Fruit fly (Drosophila melanogaster) whole organism, embryonic: ENCODE data around the gene Son.
A peak's percentile ranks its signal among the peaks of the same experiment; 100 is the strongest.

ENCODE experiments used
- Abd-B ChIP-seq: fragments of 200-800 bp; sonication (Bioruptor generic); optimal IDR thresholded peaks from 2 replicates; lab custom pipeline; 2018; ENCODE audit warnings: missing biosample characterization, mild to moderate bottlenecking, missing genetic modification characterization, moderate library complexity
- Adf1 ChIP-seq: fragments of 200-800 bp; sonication (Bioruptor generic); IDR thresholded peaks from 2 replicates; pipeline ENCODE4 v1.3.6; 2022; ENCODE audit warnings: missing biosample characterization, missing genetic modification characterization
- CG10274 ChIP-seq: fragments of 200-800 bp; sonication (Bioruptor generic); optimal IDR thresholded peaks from 3 replicates; lab custom pipeline; 2017; ENCODE audit warnings: missing biosample characterization, mild to moderate bottlenecking, missing genetic modification characterization
- CG10431 ChIP-seq: fragments of 200-800 bp; sonication (Bioruptor generic); optimal IDR thresholded peaks from 3 replicates; lab custom pipeline; 2018; ENCODE audit warnings: missing biosample characterization, mild to moderate bottlenecking, missing genetic modification characterization
- CG10959 ChIP-seq: fragments of 200-800 bp; sonication (Bioruptor generic); IDR thresholded peaks from 2 replicates; pipeline ENCODE4 v1.3.6; 2022; ENCODE audit warnings: missing biosample characterization, missing genetic modification characterization
- CG10979 ChIP-seq: fragments of 200-800 bp; sonication (Bioruptor generic); optimal IDR thresholded peaks from 2 replicates; lab custom pipeline; 2018; ENCODE audit warnings: missing biosample characterization, mild to moderate bottlenecking, missing genetic modification characterization, moderate library complexity
- CG11085 ChIP-seq: fragments of 200-800 bp; sonication (Bioruptor generic); IDR thresholded peaks from 2 replicates; pipeline ENCODE4 v1.3.6; 2022; ENCODE audit warnings: missing biosample characterization, missing genetic modification characterization
- CG12236 ChIP-seq: fragments of 200-800 bp; sonication (Bioruptor generic); optimal IDR thresholded peaks from 2 replicates; lab custom pipeline; 2016; ENCODE audit warnings: missing biosample characterization, missing genetic modification characterization
- CG12299 ChIP-seq: fragments of 200-800 bp; sonication (Bioruptor generic); optimal IDR thresholded peaks from 2 replicates; lab custom pipeline; 2018; ENCODE audit warnings: missing biosample characterization, mild to moderate bottlenecking, missing genetic modification characterization
- CG13775 ChIP-seq: fragments of 200-800 bp; sonication (Bioruptor generic); optimal IDR thresholded peaks from 3 replicates; lab custom pipeline; 2017; ENCODE audit warnings: missing biosample characterization, mild to moderate bottlenecking, missing genetic modification characterization
- CG14014 ChIP-seq: fragments of 200-800 bp; sonication (Bioruptor generic); IDR thresholded peaks from 2 replicates; pipeline ENCODE4 v1.3.6; 2022; ENCODE audit warnings: missing biosample characterization, missing genetic modification characterization
- CG14441 ChIP-seq: fragments of 200-800 bp; sonication (Bioruptor generic); IDR thresholded peaks from 2 replicates; pipeline ENCODE4 v1.3.6; 2022; ENCODE audit warnings: missing biosample characterization, missing genetic modification characterization
- CG16779 ChIP-seq: fragments of 200-800 bp; sonication (Bioruptor generic); IDR thresholded peaks from 2 replicates; pipeline ENCODE4 v1.3.6; 2022; ENCODE audit warnings: missing biosample characterization, missing genetic modification characterization
- CG2116 ChIP-seq: fragments of 200-800 bp; sonication (Bioruptor generic); optimal IDR thresholded peaks from 3 replicates; lab custom pipeline; 2018; ENCODE audit warnings: missing biosample characterization, mild to moderate bottlenecking, missing genetic modification characterization
- CG2199 ChIP-seq: fragments of 200-800 bp; sonication (Bioruptor generic); IDR thresholded peaks from 3 replicates; pipeline ENCODE4 v1.3.6; 2022; ENCODE audit warnings: missing biosample characterization, missing genetic modification characterization
- CG2712 ChIP-seq: fragments of 200-800 bp; optimal IDR thresholded peaks from 3 replicates; lab custom pipeline; 2019; ENCODE audit warnings: missing biosample characterization, mild to moderate bottlenecking, missing genetic modification characterization, moderate library complexity
- CG30020 ChIP-seq: fragments of 200-800 bp; optimal IDR thresholded peaks from 2 replicates; lab custom pipeline; 2019; ENCODE audit warnings: missing biosample characterization, mild to moderate bottlenecking, missing genetic modification characterization, moderate library complexity
- CG4424 ChIP-seq: fragments of 200-800 bp; sonication (Bioruptor generic); optimal IDR thresholded peaks from 3 replicates; lab custom pipeline; 2016; ENCODE audit warnings: missing biosample characterization, missing genetic modification characterization
- CG5245 ChIP-seq: fragments of 200-800 bp; sonication (Bioruptor generic); optimal IDR thresholded peaks from 3 replicates; lab custom pipeline; 2016; ENCODE audit warnings: missing biosample characterization, missing genetic modification characterization
- CG5953 ChIP-seq: fragments of 200-800 bp; sonication (Bioruptor generic); IDR thresholded peaks from 2 replicates; pipeline ENCODE4 v1.3.6; 2022; ENCODE audit warnings: missing biosample characterization, missing genetic modification characterization
- CG6654 ChIP-seq: fragments of 200-800 bp; sonication (Bioruptor generic); optimal IDR thresholded peaks from 2 replicates; lab custom pipeline; 2017; ENCODE audit warnings: missing biosample characterization, mild to moderate bottlenecking, missing genetic modification characterization
- CG7987 ChIP-seq: fragments of 200-800 bp; sonication (Bioruptor generic); optimal IDR thresholded peaks from 2 replicates; lab custom pipeline; 2018; ENCODE audit warnings: missing biosample characterization, mild to moderate bottlenecking, missing genetic modification characterization, moderate library complexity
- CG9609 ChIP-seq: fragments of 200-800 bp; sonication (Bioruptor generic); optimal IDR thresholded peaks from 3 replicates; lab custom pipeline; 2016; ENCODE audit warnings: missing biosample characterization, missing genetic modification characterization
- CG9817 ChIP-seq: fragments of 200-800 bp; sonication (Bioruptor generic); optimal IDR thresholded peaks from 2 replicates; lab custom pipeline; 2018; ENCODE audit warnings: missing biosample characterization, mild to moderate bottlenecking, missing genetic modification characterization, moderate library complexity
- Dad ChIP-seq: fragments of 200-800 bp; sonication (Bioruptor generic); optimal IDR thresholded peaks from 3 replicates; lab custom pipeline; 2016; ENCODE audit warnings: missing biosample characterization, missing genetic modification characterization
- Eip74EF ChIP-seq, 2 experiments: fragments of 200-800 bp in 1 of 2; fragments of >200 bp in 1 of 2; sonication (Bioruptor generic) in 1 of 2; optimal IDR thresholded peaks; 2 replicates each; lab custom pipeline; 2017 to 2019; ENCODE audit warnings: missing biosample characterization in 2 of 2, missing genetic modification characterization in 2 of 2, mild to moderate bottlenecking in 1 of 2, moderate library complexity in 1 of 2
- Hr78 ChIP-seq, 2 experiments: fragments of 200-800 bp in 1 of 2; fragments of >200 bp in 1 of 2; sonication (Bioruptor generic) in 1 of 2; optimal IDR thresholded peaks; 2 replicates each; lab custom pipeline; 2017 to 2019; ENCODE audit warnings: missing biosample characterization in 2 of 2, missing genetic modification characterization in 2 of 2, mild to moderate bottlenecking in 1 of 2, moderate library complexity in 1 of 2
- Six4 ChIP-seq: fragments of 200-800 bp; sonication (Bioruptor generic); optimal IDR thresholded peaks from 2 replicates; lab custom pipeline; 2016; ENCODE audit warnings: missing biosample characterization, missing genetic modification characterization
- Sox100B ChIP-seq: fragments of 200-800 bp; sonication (Bioruptor generic); optimal IDR thresholded peaks from 3 replicates; lab custom pipeline; 2018; ENCODE audit warnings: missing biosample characterization, mild to moderate bottlenecking, missing genetic modification characterization
- Sox102F ChIP-seq: fragments of 200-800 bp; sonication (Bioruptor generic); optimal IDR thresholded peaks from 2 replicates; lab custom pipeline; 2018; ENCODE audit warnings: missing biosample characterization, mild to moderate bottlenecking, missing genetic modification characterization, moderate library complexity
- abd-A ChIP-seq: fragments of 200-800 bp; sonication (Bioruptor generic); optimal IDR thresholded peaks from 3 replicates; lab custom pipeline; 2019; ENCODE audit warnings: missing biosample characterization, mild to moderate bottlenecking, missing genetic modification characterization, moderate library complexity
- bbx ChIP-seq: fragments of 200-800 bp; sonication (Bioruptor generic); IDR thresholded peaks from 2 replicates; pipeline ENCODE4 v1.3.6; 2022; ENCODE audit warnings: missing biosample characterization, missing genetic modification characterization; ENCODE audit not compliant: partially characterized antibody
- cato ChIP-seq: fragments of 200-800 bp; sonication (Bioruptor generic); optimal IDR thresholded peaks from 2 replicates; lab custom pipeline; 2016; ENCODE audit warnings: missing biosample characterization, missing genetic modification characterization, borderline replicate concordance
- dm ChIP-seq: fragments of 200-800 bp; sonication (Bioruptor generic); optimal IDR thresholded peaks from 3 replicates; lab custom pipeline; 2016; ENCODE audit warnings: missing biosample characterization, missing genetic modification characterization
- gfzf ChIP-seq: fragments of 200-800 bp; sonication (Bioruptor generic); optimal IDR thresholded peaks from 2 replicates; lab custom pipeline; 2016; ENCODE audit warnings: missing biosample characterization, mild to moderate bottlenecking, missing genetic modification characterization, moderate library complexity
- h ChIP-seq: fragments of >200 bp; optimal IDR thresholded peaks from 2 replicates; lab custom pipeline; 2017
- inv ChIP-seq: fragments of 200-800 bp; sonication (Bioruptor generic); IDR thresholded peaks from 2 replicates; pipeline ENCODE4 v1.3.6; 2022; ENCODE audit warnings: missing biosample characterization, missing genetic modification characterization; ENCODE audit not compliant: partially characterized antibody
- kay ChIP-seq: fragments of 200-800 bp; sonication (Bioruptor generic); optimal IDR thresholded peaks from 2 replicates; lab custom pipeline; 2016; ENCODE audit warnings: missing biosample characterization, missing genetic modification characterization
- knrl ChIP-seq: fragments of 200-800 bp; sonication (Bioruptor generic); IDR thresholded peaks from 3 replicates; pipeline ENCODE4 v1.3.6; 2022; ENCODE audit warnings: missing biosample characterization, missing genetic modification characterization; ENCODE audit not compliant: partially characterized antibody
- lbe ChIP-seq: fragments of 200-800 bp; sonication (Bioruptor generic); optimal IDR thresholded peaks from 2 replicates; lab custom pipeline; 2016; ENCODE audit warnings: missing biosample characterization, mild to moderate bottlenecking, missing genetic modification characterization
- lov ChIP-seq, 2 experiments: fragments of 200-800 bp in 1 of 2; fragments of >200 bp in 1 of 2; sonication (Bioruptor generic) in 1 of 2; IDR thresholded peaks in 1 of 2; optimal IDR thresholded peaks in 1 of 2; 2 replicates in 1 of 2; 3 replicates in 1 of 2; pipeline versions ENCODE4 v1.3.6 to Lab custom; 2017 to 2022; ENCODE audit warnings: missing biosample characterization in 1 of 2, missing genetic modification characterization in 1 of 2
- nerfin-1 ChIP-seq: fragments of 200-800 bp; sonication (Bioruptor generic); optimal IDR thresholded peaks from 3 replicates; lab custom pipeline; 2019; ENCODE audit warnings: missing biosample characterization, mild to moderate bottlenecking, missing genetic modification characterization, moderate library complexity
- oc ChIP-seq: fragments of 200-800 bp; sonication (Bioruptor generic); optimal IDR thresholded peaks from 2 replicates; lab custom pipeline; 2018; ENCODE audit warnings: missing biosample characterization, mild to moderate bottlenecking, missing genetic modification characterization, moderate library complexity
- onecut ChIP-seq: fragments of 200-800 bp; sonication (Bioruptor generic); IDR thresholded peaks from 2 replicates; pipeline ENCODE4 v1.3.6; 2022; ENCODE audit warnings: missing biosample characterization, missing genetic modification characterization
- phol ChIP-seq: fragments of 200-800 bp; sonication (Bioruptor generic); optimal IDR thresholded peaks from 3 replicates; lab custom pipeline; 2018; ENCODE audit warnings: missing biosample characterization, mild to moderate bottlenecking, missing genetic modification characterization, moderate library complexity
- salm ChIP-seq: fragments of 200-800 bp; sonication (Bioruptor generic); optimal IDR thresholded peaks from 2 replicates; lab custom pipeline; 2018; ENCODE audit warnings: missing biosample characterization, mild to moderate bottlenecking, missing genetic modification characterization
- sisA ChIP-seq: fragments of 200-800 bp; sonication (Bioruptor generic); IDR thresholded peaks from 2 replicates; pipeline ENCODE4 v1.3.6; 2022; ENCODE audit warnings: missing biosample characterization, missing genetic modification characterization
- trem ChIP-seq: fragments of 200-800 bp; optimal IDR thresholded peaks from 3 replicates; lab custom pipeline; 2019; ENCODE audit warnings: missing biosample characterization, mild to moderate bottlenecking, missing genetic modification characterization, moderate library complexity
- unpg ChIP-seq: fragments of 200-800 bp; sonication (Bioruptor generic); optimal IDR thresholded peaks from 3 replicates; lab custom pipeline; 2018; ENCODE audit warnings: missing biosample characterization, mild to moderate bottlenecking, missing genetic modification characterization, moderate library complexity
- vvl ChIP-seq: fragments of 200-800 bp; sonication (Bioruptor generic); IDR thresholded peaks from 2 replicates; pipeline ENCODE4 v1.3.6; 2022; ENCODE audit warnings: missing biosample characterization, missing genetic modification characterization

The Son gene

dm6 chr3R:9600558-9600959 lies 22.7 kb downstream of the Son start (continued):
- TF ChIP-seq inv (no peak), CG2116 (GFP tag; lab: Kevin White, UChicago) (no peak), kay (GFP tag; lab: Kevin White, UChicago) (peak; percentile 43), gfzf (GFP tag; lab: Kevin White, UChicago) (no peak), trem (tag; lab: Kevin White, UChicago) (peak; percentile 4), Sox102F (peak; percentile 23), CG9609 (GFP tag; lab: Kevin White, UChicago) (no peak), CG10959 (no peak), CG14441 (GFP tag; lab: Robert Waterston, UW) (peak; percentile 47; the same call in 1 of the 2 replicates), nerfin-1 (tag; lab: Kevin White, UChicago) (peak; percentile 43), onecut (GFP tag; lab: Robert Waterston, UW) (no peak), CG6654 (no peak), salm (peak; percentile 15), oc (no peak), bbx (GFP tag; lab: Robert Waterston, UW) (no peak), Abd-B (GFP tag; lab: Kevin White, UChicago) (no peak), CG9817 (no peak), Adf1 (GFP tag; lab: Robert Waterston, UW) (no peak), CG30020 (tag; lab: Kevin White, UChicago) (no peak), CG12236 (no peak), abd-A (tag; lab: Kevin White, UChicago) (no peak), CG5953 (GFP tag; lab: Robert Waterston, UW) (no peak), CG14014 (GFP tag; lab: Robert Waterston, UW) (no peak), CG4424 (GFP tag; lab: Kevin White, UChicago) (peak; percentile 28), CG11085 (GFP tag; lab: Robert Waterston, UW) (0 out of 2 replicates have a peak, but pooled peaks have one; percentile 27), CG2712 (tag; lab: Kevin White, UChicago) (peak; percentile 45), lbe (no peak), unpg (GFP tag; lab: Kevin White, UChicago) (peak; percentile 37), CG16779 (GFP tag; lab: Robert Waterston, UW) (no peak), Hr78 (GFP tag; optimal IDR thresholded peaks at IDR 0.05; lab: Kevin White, UChicago) (no peak), knrl (GFP tag; lab: Robert Waterston, UW) (no peak), CG5245 (GFP tag; lab: Kevin White, UChicago) (peak; percentile 6), Six4 (GFP tag; lab: Kevin White, UChicago) (no peak), Sox100B (GFP tag; lab: Kevin White, UChicago) (peak; percentile 51), CG2199 (GFP tag; lab: Robert Waterston, UW) (no peak), sisA (GFP tag; lab: Robert Waterston, UW) (no peak), CG10979 (peak; percentile 13), Dad (GFP tag; lab: Kevin White, UChicago) (no peak), vvl (GFP tag; lab: Robert Waterston, UW) (no peak), Eip74EF (GFP tag; optimal IDR thresholded peaks at IDR 0.05; lab: Kevin White, UChicago) (peak in 1 of 2 experiments; percentile 14), CG13775 (GFP tag; lab: Kevin White, UChicago) (peak; percentile 55), CG7987 (GFP tag; lab: Kevin White, UChicago) (peak; percentile 6), CG10431 (peak; percentile 29), CG10274 (GFP tag; lab: Kevin White, UChicago) (peak; percentile 13), cato (GFP tag; lab: Kevin White, UChicago) (no peak), h (lab: Kevin White, UChicago) (no peak), dm (GFP tag; lab: Kevin White, UChicago) (no peak), phol (peak; percentile 29), CG12299 (no peak), lov (optimal IDR thresholded peaks at IDR 0.05; lab: Kevin White, UChicago) (no peak), lov (GFP tag; IDR thresholded peaks at IDR 0.05; lab: Robert Waterston, UW) (no peak)
